Worm (Caenorhabditis elegans): Measurements from ENCODE around the gene dgn-1.

The dgn-1 gene

DNA sequence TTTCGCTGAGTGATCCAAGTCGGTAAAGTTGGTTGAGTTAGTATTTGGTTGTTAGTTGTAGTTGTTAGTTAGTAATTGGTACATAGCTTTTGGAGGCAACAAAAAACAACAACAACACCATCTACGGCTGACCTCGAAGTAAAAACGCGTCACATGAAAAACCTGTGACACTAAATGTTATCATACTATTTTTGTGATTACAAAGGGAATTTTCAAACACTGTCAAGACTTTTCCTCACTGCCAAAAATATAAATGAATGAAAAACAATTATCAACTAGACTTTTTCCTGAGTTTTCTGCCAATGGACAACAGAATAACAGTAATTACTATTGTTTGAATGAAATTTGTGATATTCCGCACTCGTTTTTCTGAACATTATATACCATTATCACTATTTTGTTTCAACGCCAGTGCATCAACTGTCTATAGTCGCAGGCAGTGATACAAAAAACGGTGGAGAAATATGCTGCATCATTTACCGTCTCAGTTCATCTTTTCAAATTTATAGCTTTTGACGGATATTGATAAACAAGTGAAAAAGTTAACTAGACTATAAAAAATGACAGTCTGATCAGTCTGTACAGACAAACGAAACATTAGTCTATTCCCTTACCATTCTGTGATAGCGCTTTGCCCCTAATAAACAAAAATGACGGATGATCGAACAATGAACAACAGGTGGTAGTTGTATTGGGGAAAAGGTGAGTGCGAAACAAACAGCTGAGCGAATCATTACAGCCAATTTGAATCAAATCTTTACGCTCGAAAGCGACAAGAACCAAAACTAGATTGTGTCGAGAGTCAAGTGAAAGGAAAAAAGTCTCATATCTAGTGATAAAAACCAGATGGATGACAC, 14.1 kb downstream of the dgn-1 start:
- TF ChIP-seq ets-7 (tag; optimal IDR thresholded peaks at IDR 0.05) (no peak), ama-1 (optimal IDR thresholded peaks at IDR 0.05) (no peak), sea-1 (GFP tag; conservative IDR thresholded peaks at IDR 0.05) (no peak), tbx-37 (GFP tag; conservative IDR thresholded peaks at IDR 0.05) (no peak), B0310.2 (tag; optimal IDR thresholded peaks at IDR 0.05) (no peak), ceh-36 (tag; optimal IDR thresholded peaks at IDR 0.05) (no peak), F13C5.2 (tag; optimal IDR thresholded peaks at IDR 0.05) (no peak), aly-1 (tag; optimal IDR thresholded peaks at IDR 0.05) (no peak), ceh-13 (GFP tag; optimal IDR thresholded peaks at IDR 0.05) (no peak), hnd-1 (tag; optimal IDR thresholded peaks at IDR 0.05) (no peak), flt-1 (GFP tag; IDR thresholded peaks at IDR 0.05) (no peak), scrt-1 (GFP tag; IDR thresholded peaks at IDR 0.05) (no peak), hmbx-1 (tag; optimal IDR thresholded peaks at IDR 0.05) (no peak), tbx-11 (GFP tag; IDR thresholded peaks at IDR 0.05) (no peak)

DNA sequence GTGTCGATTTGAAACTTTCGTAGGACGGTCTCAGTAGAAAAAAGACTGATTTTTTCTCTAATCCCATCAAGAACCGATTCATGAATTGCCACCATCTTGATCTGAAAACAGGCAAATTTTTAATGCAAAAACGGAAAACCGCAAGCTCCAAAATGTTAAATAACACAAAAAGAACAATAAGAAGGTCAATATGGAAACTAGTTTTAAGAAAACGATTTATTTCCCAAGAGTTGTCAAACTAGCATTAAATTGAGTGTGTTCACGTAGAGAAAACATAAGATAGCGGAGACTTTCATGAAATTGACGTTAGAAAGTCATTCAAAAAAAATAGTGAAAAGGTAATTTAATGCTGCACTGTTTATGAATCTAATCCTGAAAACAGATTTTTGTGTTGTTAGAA, 14.8 kb downstream of the dgn-1 start, which contains the start of gene F47B10.9:
Gene F47B10.9 (minus strand): TSS at position 101 of the 400 bp plus-strand sequence.
- TF ChIP-seq sea-1 (GFP tag; conservative IDR thresholded peaks at IDR 0.05) (no peak), ama-1 (optimal IDR thresholded peaks at IDR 0.05) (no peak), hmg-4 (GFP tag; optimal IDR thresholded peaks at IDR 0.05) (no peak), ets-7 (tag; optimal IDR thresholded peaks at IDR 0.05) (no peak), B0310.2 (tag; optimal IDR thresholded peaks at IDR 0.05) (no peak), scrt-1 (GFP tag; IDR thresholded peaks at IDR 0.05) (no peak), flt-1 (GFP tag; IDR thresholded peaks at IDR 0.05) (no peak), tbx-37 (GFP tag; conservative IDR thresholded peaks at IDR 0.05) (no peak), hnd-1 (tag; optimal IDR thresholded peaks at IDR 0.05) (no peak), tra-4 (tag; optimal IDR thresholded peaks at IDR 0.05) (no peak), tbx-11 (GFP tag; IDR thresholded peaks at IDR 0.05) (no peak), pes-1 (GFP tag; IDR thresholded peaks at IDR 0.05) (no peak), F13C5.2 (tag; optimal IDR thresholded peaks at IDR 0.05) (no peak), ceh-13 (GFP tag; optimal IDR thresholded peaks at IDR 0.05) (no peak)

DNA sequence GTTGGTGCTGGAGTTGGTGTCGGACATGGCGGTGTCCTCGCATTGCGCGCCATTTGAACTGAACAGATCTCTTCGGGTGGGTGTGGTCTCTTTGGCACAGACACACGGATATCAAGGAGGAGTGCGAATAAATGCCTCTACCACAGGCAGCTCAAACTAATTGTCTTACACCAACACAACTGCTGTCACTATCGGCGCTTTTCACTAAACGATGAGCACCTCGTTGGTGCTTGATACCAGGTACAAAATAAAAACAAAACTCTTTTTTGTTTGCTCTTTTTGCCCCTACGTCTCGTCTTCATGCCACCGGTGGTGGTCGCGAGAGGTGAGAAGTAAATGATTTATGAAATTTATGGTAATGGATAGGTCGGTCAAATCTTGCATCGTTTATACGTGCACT, 18.1 kb downstream of the dgn-1 start, which contains the start of gene F47B10.8:
Gene F47B10.8 (minus strand): TSS at position 101 of the 400 bp plus-strand sequence.
- TF ChIP-seq F13C5.2 (tag; optimal IDR thresholded peaks at IDR 0.05) = no peak
- no peak for TF ChIP-seq B0310.2 (tag; optimal IDR thresholded peaks at IDR 0.05)
- TF ChIP-seq tbx-11 (GFP tag; IDR thresholded peaks at IDR 0.05) = no peak

DNA sequence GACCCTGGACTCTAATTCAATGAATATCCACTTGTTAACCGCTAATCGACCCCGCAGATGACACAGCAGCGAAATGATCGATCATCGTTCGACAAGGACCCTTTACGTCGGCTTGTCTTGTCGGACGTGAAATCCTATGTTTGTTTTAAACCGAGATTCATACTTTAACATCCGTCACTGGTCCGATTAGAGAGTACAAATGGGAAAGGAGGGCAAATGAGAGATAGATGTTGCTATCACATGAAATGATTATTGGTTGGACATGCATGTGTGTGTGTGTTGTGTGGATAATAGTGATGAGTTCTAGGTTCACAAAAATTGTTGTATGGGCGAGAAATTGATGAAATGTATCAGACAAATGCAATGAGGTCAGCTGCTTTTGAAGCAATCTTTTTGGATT, 19.1 kb downstream of the dgn-1 start:
- TF ChIP-seq F13C5.2 (tag; optimal IDR thresholded peaks at IDR 0.05) (no peak), flt-1 (GFP tag; IDR thresholded peaks at IDR 0.05) (no peak), tbx-11 (GFP tag; IDR thresholded peaks at IDR 0.05) (no peak), sea-1 (GFP tag; conservative IDR thresholded peaks at IDR 0.05) (no peak)

DNA sequence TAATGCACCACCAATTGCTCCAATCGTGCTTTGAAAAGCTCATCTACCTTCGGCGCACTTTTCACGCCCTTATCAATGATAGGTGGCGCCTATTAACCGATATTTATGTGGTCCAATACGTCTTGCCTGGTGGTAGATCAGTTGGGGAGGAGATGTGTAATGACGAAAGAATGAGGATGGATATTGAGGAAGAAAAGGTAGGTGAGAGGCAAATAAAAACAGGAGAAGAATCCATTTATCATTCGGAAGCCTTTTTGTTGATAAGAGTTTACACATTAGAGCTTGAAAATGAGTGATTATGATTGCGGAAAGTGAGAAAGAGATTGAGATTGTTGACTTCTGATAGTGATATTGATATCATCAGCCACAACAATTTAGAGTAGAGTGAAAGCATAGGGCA, 21.4 kb downstream of the dgn-1 start:
- TF ChIP-seq tra-4 (tag; optimal IDR thresholded peaks at IDR 0.05) = no peak
- TF ChIP-seq sea-1 (GFP tag; conservative IDR thresholded peaks at IDR 0.05) = no peak
- TF ChIP-seq ceh-13 (GFP tag; optimal IDR thresholded peaks at IDR 0.05) = no peak
- TF ChIP-seq ama-1 (optimal IDR thresholded peaks at IDR 0.05) = no peak
- no peak for TF ChIP-seq B0310.2 (tag; optimal IDR thresholded peaks at IDR 0.05)
- no peak for TF ChIP-seq hmg-4 (GFP tag; optimal IDR thresholded peaks at IDR 0.05)
- no peak for TF ChIP-seq scrt-1 (GFP tag; IDR thresholded peaks at IDR 0.05)
- TF ChIP-seq tbx-37 (GFP tag; conservative IDR thresholded peaks at IDR 0.05) = no peak
- no peak for TF ChIP-seq hmbx-1 (tag; optimal IDR thresholded peaks at IDR 0.05)
- TF ChIP-seq hnd-1 (tag; optimal IDR thresholded peaks at IDR 0.05) = no peak
- no peak for TF ChIP-seq flt-1 (GFP tag; IDR thresholded peaks at IDR 0.05)
- no peak for TF ChIP-seq ceh-36 (tag; optimal IDR thresholded peaks at IDR 0.05)
- no peak for TF ChIP-seq ets-7 (tag; optimal IDR thresholded peaks at IDR 0.05)

DNA sequence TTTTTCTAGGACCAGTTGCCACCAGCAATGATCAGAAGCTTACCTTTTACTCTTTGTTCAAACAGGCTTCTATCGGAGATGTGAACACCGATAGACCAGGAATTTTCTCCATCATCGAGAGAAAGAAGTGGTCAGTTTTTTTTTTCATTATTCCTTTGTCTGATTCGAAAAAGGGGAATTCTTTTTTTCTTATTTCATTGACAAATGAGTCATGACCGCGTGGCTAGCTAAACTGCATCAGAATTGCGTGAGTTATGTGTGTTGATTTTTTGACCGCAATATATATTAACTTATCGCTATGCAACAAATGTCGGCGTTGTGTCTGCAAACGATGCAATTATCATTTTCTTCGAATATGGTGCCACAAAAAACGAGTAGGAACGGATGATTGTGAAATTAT, 25.4 kb downstream of the dgn-1 start:
- no peak for TF ChIP-seq ceh-36 (tag; optimal IDR thresholded peaks at IDR 0.05)
- no peak for TF ChIP-seq hnd-1 (tag; optimal IDR thresholded peaks at IDR 0.05)
- no peak for TF ChIP-seq F13C5.2 (tag; optimal IDR thresholded peaks at IDR 0.05)
- no peak for TF ChIP-seq sea-1 (GFP tag; conservative IDR thresholded peaks at IDR 0.05)
- no peak for TF ChIP-seq tbx-37 (GFP tag; conservative IDR thresholded peaks at IDR 0.05)
- TF ChIP-seq hmg-4 (GFP tag; optimal IDR thresholded peaks at IDR 0.05) = no peak
- no peak for TF ChIP-seq hmbx-1 (tag; optimal IDR thresholded peaks at IDR 0.05)
- TF ChIP-seq B0310.2 (tag; optimal IDR thresholded peaks at IDR 0.05) = no peak
- no peak for TF ChIP-seq scrt-1 (GFP tag; IDR thresholded peaks at IDR 0.05)
- no peak for TF ChIP-seq tra-4 (tag; optimal IDR thresholded peaks at IDR 0.05)
- no peak for TF ChIP-seq pes-1 (GFP tag; IDR thresholded peaks at IDR 0.05)
- no peak for TF ChIP-seq flt-1 (GFP tag; IDR thresholded peaks at IDR 0.05)
- no peak for TF ChIP-seq tbx-11 (GFP tag; IDR thresholded peaks at IDR 0.05)
- TF ChIP-seq ceh-13 (GFP tag; optimal IDR thresholded peaks at IDR 0.05) = no peak
- TF ChIP-seq ama-1 (optimal IDR thresholded peaks at IDR 0.05) = no peak
- TF ChIP-seq aly-1 (tag; optimal IDR thresholded peaks at IDR 0.05) = no peak

DNA sequence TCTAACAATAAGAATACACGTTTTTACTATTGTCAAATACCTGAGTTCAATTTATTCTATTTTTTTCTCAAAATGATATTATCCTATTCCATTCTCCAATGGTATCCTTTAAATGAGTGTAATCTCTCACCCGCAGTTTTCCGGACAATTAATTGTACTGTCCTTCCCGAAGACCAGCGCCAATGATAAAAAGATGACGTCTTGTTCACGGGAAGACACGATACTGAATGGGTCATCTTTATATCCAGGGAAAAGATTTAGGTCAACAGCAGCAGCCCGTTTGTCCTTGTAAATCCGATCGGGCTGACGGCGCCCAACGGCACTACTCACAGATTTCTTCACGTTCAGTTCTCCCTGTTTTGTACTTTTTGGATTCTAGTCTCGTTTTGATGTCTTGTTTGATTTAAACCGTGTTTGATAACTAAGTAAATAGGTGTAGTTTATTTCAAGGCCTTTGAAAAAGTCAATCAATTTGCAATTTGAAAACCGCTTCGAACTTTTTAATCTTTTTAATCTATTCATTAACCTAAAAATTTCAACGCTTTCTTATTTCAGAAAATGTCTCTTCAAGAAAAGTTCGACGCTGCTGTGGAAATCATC, 26.0 kb downstream of the dgn-1 start, which contains the start of gene acbp-3:
Gene acbp-3 (plus strand): TSS at position 550 of the 600 bp plus-strand sequence.
- no peak for TF ChIP-seq sea-1 (GFP tag; conservative IDR thresholded peaks at IDR 0.05)
- no peak for TF ChIP-seq ceh-13 (GFP tag; optimal IDR thresholded peaks at IDR 0.05)
- TF ChIP-seq pes-1 (GFP tag; IDR thresholded peaks at IDR 0.05) = no peak
- TF ChIP-seq B0310.2 (tag; optimal IDR thresholded peaks at IDR 0.05) = no peak
